Worm (Caenorhabditis elegans) whole organism, young adult: ENCODE results near the gene C36A4.4.

Source experiments
- B0019.2 ChIP-seq: fragments of 200-800 bp; sonication (Bioruptor generic); conservative IDR thresholded peaks from 2 replicates; pipeline ENCODE4 v1.3.6; 2022; ENCODE audit warnings: missing genetic modification reagents, missing genetic modification characterization, missing compliant biosample characterization
- T07F8.4 ChIP-seq: sonication (generic microtip); optimal IDR thresholded peaks from 2 replicates; lab custom pipeline; 2016; ENCODE audit warnings: mild to moderate bottlenecking, missing genetic modification characterization, moderate library complexity, missing compliant biosample characterization
- ama-1 ChIP-seq, 3 experiments: fragments of 150-350 bp in 1 of 3; sonication (generic microtip) in 2 of 3; optimal IDR thresholded peaks; 2 replicates each; lab custom pipeline; 2014 to 2018; ENCODE audit warnings: missing biosample characterization in 2 of 3, missing genetic modification characterization in 2 of 3, missing genetic modification reagents in 2 of 3
- hmg-20 ChIP-seq: fragments of 200-800 bp; sonication (Bioruptor generic); IDR thresholded peaks from 2 replicates; pipeline ENCODE4 v1.3.6; 2022; ENCODE audit warnings: missing genetic modification reagents, missing genetic modification characterization, missing compliant biosample characterization
- madf-6 ChIP-seq: fragments of 200-800 bp; sonication (Bioruptor generic); IDR thresholded peaks from 2 replicates; pipeline ENCODE4 v1.3.6; 2022; ENCODE audit warnings: missing genetic modification reagents, missing genetic modification characterization, missing compliant biosample characterization
- nhr-27 ChIP-seq: fragments of 200-800 bp; sonication (Bioruptor generic); optimal IDR thresholded peaks from 2 replicates; lab custom pipeline; 2018; ENCODE audit warnings: mild to moderate bottlenecking, missing genetic modification characterization, moderate library complexity, missing compliant biosample characterization
- nhr-80 ChIP-seq: sonication (generic microtip); optimal IDR thresholded peaks from 2 replicates; lab custom pipeline; 2016; ENCODE audit warnings: missing genetic modification characterization, missing compliant biosample characterization
- nhr-90 ChIP-seq: sonication (generic microtip); optimal IDR thresholded peaks from 2 replicates; lab custom pipeline; 2016; ENCODE audit warnings: missing genotype, mild to moderate bottlenecking, missing genetic modification characterization, missing compliant biosample characterization
- pha-4 ChIP-seq: fragments of 150-350 bp; sonication (generic microtip); optimal IDR thresholded peaks from 2 replicates; lab custom pipeline; 2014; ENCODE audit warnings: missing biosample characterization, missing genetic modification reagents, missing genetic modification characterization
- repo-1 ChIP-seq: sonication (generic microtip); optimal IDR thresholded peaks from 2 replicates; lab custom pipeline; 2017; ENCODE audit warnings: mild to moderate bottlenecking, missing genetic modification characterization, missing compliant biosample characterization
- rpc-1 ChIP-seq, 2 experiments: fragments of 150-350 bp in 1 of 2; sonication (generic microtip) in 1 of 2; optimal IDR thresholded peaks; 2 replicates each; lab custom pipeline; 2014 to 2018; ENCODE audit warnings: missing biosample characterization in 1 of 2, missing genetic modification characterization in 1 of 2, missing genetic modification reagents in 1 of 2, missing genotype in 1 of 2
- snpc-3.4 ChIP-seq: sonication (generic microtip); optimal IDR thresholded peaks from 2 replicates; lab custom pipeline; 2017; ENCODE audit warnings: missing genetic modification characterization, mild to moderate bottlenecking, missing compliant biosample characterization, antibody characterized with exemption, moderate library complexity, missing genotype, missing genetic modification reagents
- tlf-1 ChIP-seq: fragments of 200-800 bp; sonication (Bioruptor generic); optimal IDR thresholded peaks from 2 replicates; lab custom pipeline; 2018; ENCODE audit warnings: mild to moderate bottlenecking, missing genetic modification characterization, missing compliant biosample characterization
- ztf-25 ChIP-seq: fragments of 200-800 bp; sonication (Bioruptor generic); IDR thresholded peaks from 2 replicates; pipeline ENCODE4 v1.3.6; 2022; ENCODE audit warnings: missing genetic modification reagents, missing genetic modification characterization, missing compliant biosample characterization

Gene C36A4.4

ce11 chrIII:3797180-3798026, 46.0 kb downstream of the C36A4.4 start (continued):
- TF ChIP-seq B0019.2 (GFP tag; lab: Robert Waterston, UW): no peak
- TF ChIP-seq rpc-1 (optimal IDR thresholded peaks at IDR 0.05; lab: Kevin White, UChicago): no peak
- no peak for TF ChIP-seq rpc-1 (tag; optimal IDR thresholded peaks at IDR 0.05; lab: Kevin White, UChicago)
- no peak for TF ChIP-seq T07F8.4 (tag; lab: Kevin White, UChicago)
- no peak for TF ChIP-seq nhr-90 (tag; lab: Kevin White, UChicago)
- no peak for TF ChIP-seq nhr-27
- TF ChIP-seq nhr-80 (tag; lab: Kevin White, UChicago): no peak
- TF ChIP-seq tlf-1 (GFP tag; lab: Kevin White, UChicago): no peak
- TF ChIP-seq ztf-25: no peak
- no peak for TF ChIP-seq hmg-20 (GFP tag; lab: Robert Waterston, UW)
- no peak for TF ChIP-seq snpc-3.4
- TF ChIP-seq pha-4: peak; percentile 35
- TF ChIP-seq, all 124 proteins: peak for 17

ce11 chrIII:3795933-3796332, 47.5 kb downstream of the C36A4.4 start:
- TF ChIP-seq repo-1 (tag; lab: Kevin White, UChicago) (no peak), ama-1 (optimal IDR thresholded peaks at IDR 0.05; lab: Kevin White, UChicago) (peak; percentile 51), ama-1 (GFP tag; optimal IDR thresholded peaks at IDR 0.05; lab: Kevin White, UChicago) (no peak), madf-6 (GFP tag; lab: Robert Waterston, UW) (0 out of 2 replicates have a peak, but pooled peaks have one; percentile 27)
